Worm (Caenorhabditis elegans): ENCODE results near the gene F55G11.4.

DNA sequence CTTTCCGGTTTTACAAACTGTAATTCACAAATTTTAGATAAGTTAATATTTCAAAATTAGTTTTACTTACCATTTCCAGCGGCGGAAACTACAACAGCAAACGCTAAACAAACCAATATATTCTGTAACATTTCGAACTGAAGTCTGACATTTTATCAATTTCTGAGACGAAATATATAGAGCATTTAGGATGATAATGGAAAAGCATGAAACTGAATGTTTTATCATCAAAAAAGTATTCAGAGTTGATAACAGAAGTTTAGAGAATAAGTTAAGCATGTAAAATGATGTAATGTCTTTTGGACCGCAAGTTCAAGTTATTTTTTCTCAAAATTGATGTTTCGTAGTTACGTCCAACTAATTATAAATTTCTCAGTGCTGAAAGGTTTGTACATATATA lies 4.3 kb upstream of the F55G11.4 start, which contains the start of gene F55G11.2:
- no peak for TF ChIP-seq T22C8.4 (GFP tag; IDR thresholded peaks at IDR 0.05)
- no peak for TF ChIP-seq ztf-29 (GFP tag; IDR thresholded peaks at IDR 0.05)
- TF ChIP-seq flt-1 (GFP tag; IDR thresholded peaks at IDR 0.05): no peak
- no peak for TF ChIP-seq med-1 (GFP tag; optimal IDR thresholded peaks at IDR 0.05; ENCODE audit: insufficient read depth)
- no peak for TF ChIP-seq cog-1 (tag; optimal IDR thresholded peaks at IDR 0.05)

Data from whole organism, midembryonic.